Worm (Caenorhabditis elegans) whole organism, L4/young adult: ENCODE data around the gene cpna-4.

Experiments
- W03F9.2 ChIP-seq: fragments of 150-350 bp; optimal IDR thresholded peaks from 2 replicates; lab custom pipeline; 2014; ENCODE audit warnings: missing biosample characterization, missing genetic modification characterization
- dao-5 ChIP-seq: sonication (generic microtip); optimal IDR thresholded peaks from 2 replicates; lab custom pipeline; 2016; ENCODE audit warnings: missing genotype, missing genetic modification characterization, moderate library complexity, missing compliant biosample characterization
- him-1 ChIP-seq: sonication (generic microtip); optimal IDR thresholded peaks from 2 replicates; lab custom pipeline; 2016; ENCODE audit warnings: missing genotype, missing genetic modification reagents, missing genetic modification characterization, missing compliant biosample characterization

Gene cpna-4

ce11 chrIV:15390927-15391326 is 29.6 kb downstream of the cpna-4 start, which contains the start of gene Y73F8A.1159:
TSS of gene Y73F8A.1159 (minus strand) at chrIV:15391027.
- no peak for TF ChIP-seq him-1
- no peak for TF ChIP-seq W03F9.2 (tag; lab: Kevin White, UChicago)
- no peak for TF ChIP-seq dao-5

ce11 chrIV:15391549-15391948 is 30.2 kb downstream of the cpna-4 start:
- TF ChIP-seq him-1 = no peak
- TF ChIP-seq W03F9.2 (tag; lab: Kevin White, UChicago) = no peak
- no peak for TF ChIP-seq dao-5

ce11 chrIV:15393186-15393585 is 31.8 kb downstream of the cpna-4 start:
- no peak for TF ChIP-seq him-1
- TF ChIP-seq W03F9.2 (tag; lab: Kevin White, UChicago) = no peak
- no peak for TF ChIP-seq dao-5

- TF ChIP-seq W03F9.2 (tag; lab: Kevin White, UChicago) (no peak), dao-5 (no peak), him-1 (no peak)
Observed at ce11 chrIV:15394544-15395125, 33.3 kb downstream of the cpna-4 start.

ce11 chrIV:15395260-15395844 is 34.0 kb downstream of the cpna-4 start:
- TF ChIP-seq dao-5 (no peak), W03F9.2 (tag; lab: Kevin White, UChicago) (no peak), him-1 (no peak)

ce11 chrIV:15398643-15399042 is 37.3 kb downstream of the cpna-4 start:
- TF ChIP-seq dao-5 (no peak), W03F9.2 (tag; lab: Kevin White, UChicago) (no peak), him-1 (no peak)

- TF ChIP-seq W03F9.2 (tag; lab: Kevin White, UChicago) (no peak), him-1 (no peak), dao-5 (no peak)
Observed at ce11 chrIV:15399977-15400376, 38.6 kb downstream of the cpna-4 start, which contains the start of gene nhr-5. TSS of gene nhr-5 (plus strand) at chrIV:15400277.

ce11 chrIV:15402565-15402964 is 41.2 kb downstream of the cpna-4 start:
- TF ChIP-seq him-1 (no peak), W03F9.2 (tag; lab: Kevin White, UChicago) (no peak), dao-5 (no peak)
